Fruit fly (Drosophila melanogaster): ENCODE data around the gene Nepl7.

The Nepl7 gene

DNA sequence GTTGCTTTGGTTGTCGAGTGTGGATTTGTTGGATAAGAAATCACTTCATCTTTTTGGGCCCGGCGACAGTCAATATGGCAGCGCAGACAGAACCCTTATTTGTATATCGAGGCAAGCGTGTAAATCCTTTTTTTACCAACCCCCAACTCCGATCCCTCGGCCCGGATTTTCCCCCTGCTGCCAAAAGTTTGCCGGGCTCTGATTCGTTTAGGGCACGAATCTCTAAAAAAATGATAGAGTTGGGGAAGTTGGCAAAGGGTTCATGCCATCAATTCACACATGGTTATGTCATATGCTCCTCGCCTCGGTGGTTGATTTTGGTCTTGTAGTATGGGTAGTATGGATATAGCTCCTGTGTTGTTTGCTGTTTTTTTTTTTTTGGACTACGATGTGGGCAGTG lies 17.3 kb upstream of the Nepl7 start:
- no peak for TF ChIP-seq noc (tag; optimal IDR thresholded peaks at IDR 0.05)

DNA sequence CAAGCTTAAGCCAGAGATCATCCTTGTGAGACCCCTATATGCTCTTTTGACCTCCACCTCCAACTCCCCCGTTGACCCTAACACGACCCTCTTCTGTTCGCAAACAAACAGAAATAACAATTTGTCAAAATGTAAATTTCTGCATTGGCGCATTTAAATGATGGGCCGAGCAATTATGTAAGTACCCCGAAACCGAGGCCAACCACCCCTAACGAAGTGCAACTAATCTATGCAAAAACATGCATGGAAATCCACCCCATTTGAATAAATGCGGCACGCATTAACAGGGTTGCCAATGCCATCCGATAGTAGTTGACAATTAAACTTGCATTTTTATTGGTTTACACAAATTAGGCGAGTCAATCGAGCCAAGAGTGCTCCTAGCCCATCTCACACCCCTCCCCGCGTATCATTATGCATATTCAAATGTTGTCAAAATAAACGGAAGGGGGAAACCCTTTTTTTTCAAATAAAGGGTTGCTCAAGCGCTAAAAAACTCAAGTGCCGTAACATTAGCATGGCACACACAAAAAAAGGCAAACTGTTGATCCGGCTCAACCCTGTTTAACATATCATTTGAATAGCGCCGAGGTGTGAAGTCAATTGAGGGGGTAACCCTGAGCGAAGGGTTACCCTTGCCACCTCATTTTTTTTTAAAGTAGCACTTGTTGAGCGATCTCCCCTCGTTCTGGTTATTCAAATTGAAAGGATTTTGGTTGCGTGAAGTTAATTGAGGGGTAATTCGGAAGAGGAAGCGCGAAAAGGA lies 12.3 kb upstream of the Nepl7 start:
- no peak for TF ChIP-seq noc (tag; optimal IDR thresholded peaks at IDR 0.05)

dm6 chr2L:12679310-12679709 lies 9.8 kb upstream of the Nepl7 start:
- no peak for TF ChIP-seq noc (tag; optimal IDR thresholded peaks at IDR 0.05)

dm6 chr2L:12678286-12678685 lies 8.8 kb upstream of the Nepl7 start:
- no peak for TF ChIP-seq noc (tag; optimal IDR thresholded peaks at IDR 0.05)

- TF ChIP-seq noc (tag; optimal IDR thresholded peaks at IDR 0.05) = no peak
These were observed 4.9 kb upstream of the Nepl7 start for dm6 chr2L:12674365-12674764.

DNA sequence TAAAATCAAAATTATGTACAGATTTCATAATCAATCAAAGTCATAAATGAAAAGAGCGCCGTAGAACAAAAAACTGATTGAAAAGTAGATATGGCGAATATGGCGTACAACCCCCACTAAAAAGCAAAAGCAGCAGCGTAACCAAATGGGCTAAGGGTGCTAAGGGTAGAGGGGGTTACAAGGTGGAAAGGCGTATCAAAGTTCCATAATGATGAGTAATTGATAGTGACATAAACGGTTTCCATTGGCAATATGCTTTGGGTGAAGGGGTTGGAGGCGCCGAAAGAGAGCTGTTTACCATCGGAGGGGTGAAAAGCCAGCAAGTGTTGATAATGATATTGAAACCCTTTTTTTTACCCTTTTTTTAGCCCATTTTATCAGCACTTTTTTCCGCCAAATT lies 2.8 kb upstream of the Nepl7 start:
- TF ChIP-seq noc (tag; optimal IDR thresholded peaks at IDR 0.05) = no peak

- no peak for TF ChIP-seq noc (tag; optimal IDR thresholded peaks at IDR 0.05)
These were observed 3.4 kb downstream of the Nepl7 start for dm6 chr2L:12666002-12666576.

DNA sequence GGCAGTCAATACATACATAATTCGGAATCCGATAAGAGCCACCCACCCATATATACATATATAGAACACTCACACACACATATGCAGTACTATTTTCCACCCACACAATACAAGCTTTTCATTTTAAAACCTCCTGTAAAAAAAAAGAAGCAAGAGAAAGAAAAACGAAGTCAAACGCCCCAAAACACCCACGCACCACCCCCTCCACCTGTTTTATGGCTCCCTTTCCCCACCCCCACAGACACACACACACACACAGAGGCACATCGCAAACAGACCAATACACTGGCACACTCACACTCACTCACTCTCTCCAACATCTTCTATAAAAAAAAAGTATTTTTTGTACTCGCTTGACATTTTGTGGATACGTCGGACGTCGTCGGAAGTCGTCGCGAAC lies 12.2 kb downstream of the Nepl7 start:
- TF ChIP-seq noc (tag; optimal IDR thresholded peaks at IDR 0.05) = no peak

DNA sequence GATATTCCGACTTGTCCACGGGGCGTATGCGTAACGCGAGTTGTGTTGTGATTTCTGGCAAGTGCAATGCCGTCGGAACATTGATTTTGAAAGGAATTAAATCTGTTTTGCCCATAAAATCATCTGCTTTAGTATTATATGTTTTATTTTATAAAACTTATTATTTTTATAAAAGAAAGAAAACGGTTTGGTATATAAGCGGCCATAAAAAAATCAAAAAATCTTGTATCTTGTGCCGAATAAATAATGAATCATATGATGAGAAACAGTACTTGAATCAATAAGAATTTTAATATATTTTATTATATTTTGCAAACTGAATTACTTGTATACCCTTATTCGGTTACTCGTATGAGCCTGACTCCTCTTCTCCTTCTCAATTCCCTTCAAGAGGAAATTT lies 12.6 kb downstream of the Nepl7 start, which contains the start of gene pdm2:
pdm2 (plus strand) TSS at position 301 of the 400 bp plus-strand sequence.
- no peak for TF ChIP-seq noc (tag; optimal IDR thresholded peaks at IDR 0.05)

- no peak for TF ChIP-seq noc (tag; optimal IDR thresholded peaks at IDR 0.05)
These were observed 13.7 kb downstream of the Nepl7 start for dm6 chr2L:12655731-12656326.

DNA sequence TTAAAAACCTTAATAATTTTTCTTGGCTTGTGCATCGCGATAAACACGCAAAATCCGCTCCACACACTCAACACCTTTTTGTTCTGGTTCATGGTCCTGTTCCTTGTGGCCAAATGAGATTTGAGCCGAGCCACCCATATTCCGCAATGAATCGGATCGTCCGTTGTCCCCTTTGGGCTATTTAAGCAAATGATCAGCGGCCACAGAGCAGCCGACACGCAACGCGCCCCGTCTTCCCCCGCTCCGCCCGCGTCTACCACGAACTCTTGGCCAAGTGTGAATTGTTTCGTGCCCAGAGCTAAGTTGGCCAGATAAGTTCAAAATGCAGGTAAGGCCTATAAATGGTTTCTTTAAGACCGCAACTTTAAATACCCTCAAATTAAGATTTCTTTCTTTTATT lies 18.5 kb downstream of the Nepl7 start:
- TF ChIP-seq noc (tag; optimal IDR thresholded peaks at IDR 0.05) = no peak

- TF ChIP-seq noc (tag; optimal IDR thresholded peaks at IDR 0.05) = no peak
These were observed 23.3 kb downstream of the Nepl7 start, which contains the start of gene Ref2 for dm6 chr2L:12646256-12646655. Gene Ref2 (minus strand): TSS chr2L:12646356.

DNA sequence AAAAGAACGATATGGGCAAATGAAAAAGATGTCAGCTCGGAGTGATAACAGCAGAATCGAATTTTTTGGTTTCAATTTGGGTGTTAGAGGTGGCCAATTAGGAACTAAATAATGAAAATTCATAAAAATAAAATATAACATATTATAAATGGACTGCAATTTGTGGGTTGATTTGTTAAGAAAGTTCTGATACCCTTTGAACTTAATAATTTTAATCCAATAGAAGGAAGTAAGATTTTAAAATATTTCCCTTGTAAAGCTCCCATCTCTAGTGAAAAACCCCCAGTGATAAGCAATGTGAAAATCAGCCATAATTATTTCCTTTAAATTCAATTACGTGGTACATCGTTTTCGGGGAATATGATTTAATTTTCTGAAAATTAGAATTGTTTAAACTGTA lies 25.2 kb downstream of the Nepl7 start:
- peak; percentile 49 for TF ChIP-seq noc (tag; optimal IDR thresholded peaks at IDR 0.05)

- peak; percentile 37 for TF ChIP-seq noc (tag; optimal IDR thresholded peaks at IDR 0.05)
These were observed 28.0 kb downstream of the Nepl7 start for dm6 chr2L:12641534-12641933.

DNA sequence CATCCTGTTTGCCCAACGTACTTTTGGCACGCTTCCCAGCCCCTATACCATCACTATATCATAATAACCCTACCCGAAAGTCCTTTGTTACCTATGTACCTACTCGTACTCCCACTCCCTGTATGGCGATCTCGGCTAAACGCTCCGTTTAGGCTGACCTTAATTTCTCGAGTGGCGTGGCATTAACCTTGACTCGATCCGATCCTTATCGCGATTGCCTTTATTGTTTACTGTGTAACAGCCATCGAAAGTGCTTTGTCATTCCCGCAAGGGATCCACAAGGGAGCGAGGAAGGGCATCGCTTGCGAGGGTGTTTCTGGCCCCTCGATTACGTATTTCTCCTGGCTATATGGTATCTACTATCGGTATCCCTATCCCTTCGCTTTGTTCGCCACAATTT lies 36.4 kb downstream of the Nepl7 start:
- TF ChIP-seq noc (tag; optimal IDR thresholded peaks at IDR 0.05) = no peak

dm6 chr2L:12623099-12623498 lies 46.4 kb downstream of the Nepl7 start:
- no peak for TF ChIP-seq noc (tag; optimal IDR thresholded peaks at IDR 0.05)

DNA sequence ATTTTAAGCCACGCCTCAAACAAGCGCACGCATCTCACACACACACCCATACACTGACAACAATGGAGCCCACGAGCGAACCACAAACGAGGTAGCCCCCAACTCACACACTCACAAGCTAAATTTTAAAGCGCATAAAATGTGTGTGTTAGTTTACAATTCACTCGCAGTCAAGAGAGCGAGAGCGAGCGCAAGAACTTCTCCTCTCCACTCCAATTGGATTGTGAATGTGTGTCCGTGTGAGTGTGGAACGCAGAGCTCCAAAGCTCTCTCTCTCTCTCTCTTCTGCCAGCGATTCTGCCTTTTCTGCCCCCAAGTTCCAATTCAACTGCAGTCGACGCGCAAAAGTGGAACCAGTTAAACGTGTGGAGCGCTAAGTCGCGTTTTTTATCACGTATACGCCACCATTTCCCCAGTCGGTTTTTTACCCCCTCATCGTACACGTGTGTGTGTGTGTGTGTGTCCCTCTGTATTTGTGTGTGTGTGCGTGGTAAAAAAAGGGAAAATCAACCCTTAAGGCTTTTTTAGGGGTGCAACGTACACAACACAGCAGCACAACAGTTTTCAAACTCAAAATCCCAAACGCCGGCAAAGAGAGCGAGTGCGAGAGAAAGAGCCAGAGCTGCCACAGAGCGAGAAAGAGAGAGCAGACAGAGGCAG lies 51.4 kb downstream of the Nepl7 start:
- TF ChIP-seq noc (tag; optimal IDR thresholded peaks at IDR 0.05) = no peak

All from whole organism, larva.